Fruit fly (Drosophila melanogaster): Measurements from ENCODE around the gene CG34280.
A peak's percentile ranks its signal among the peaks of the same experiment; 100 is the strongest.

CG34280 gene

DNA sequence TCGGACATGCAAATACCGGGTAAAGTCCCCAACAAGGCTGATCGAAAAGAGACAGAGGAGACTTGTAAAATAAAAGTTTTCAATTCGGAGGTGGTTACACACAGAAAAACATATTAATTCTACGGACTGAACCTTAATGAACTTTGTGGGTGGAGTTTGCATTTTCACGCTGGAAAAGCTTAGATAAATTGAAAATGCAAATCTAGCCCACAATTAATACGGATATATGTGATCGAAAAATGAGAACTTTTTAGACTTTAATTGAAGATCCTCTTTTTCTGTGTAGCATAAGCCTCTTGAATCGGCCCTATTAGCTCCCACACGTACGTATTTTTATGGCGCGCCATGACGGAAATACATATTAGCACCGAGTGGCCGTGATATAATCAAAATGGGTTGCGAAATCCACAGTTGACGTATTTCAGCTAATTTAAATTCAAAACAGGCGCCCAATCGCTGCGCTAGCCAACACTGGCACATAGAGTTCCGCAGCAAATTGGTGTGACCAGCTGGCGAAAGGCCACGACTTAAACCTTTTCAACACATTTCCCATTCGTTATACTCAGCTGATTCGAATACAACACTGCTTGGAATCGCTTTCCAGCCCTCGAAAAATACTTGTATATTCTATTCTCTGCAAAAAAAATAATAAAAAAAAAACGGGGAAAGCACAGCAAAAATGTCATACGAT lies 18.0 kb downstream of the CG34280 start (continued):
- TF ChIP-seq Max (GFP tag; optimal IDR thresholded peaks at IDR 0.05) (peak; percentile 47), CG18764 (GFP tag; optimal IDR thresholded peaks at IDR 0.05) (peak; percentile 4), Elba2 (GFP tag; optimal IDR thresholded peaks at IDR 0.05) (peak; percentile 34), klu (GFP tag; IDR thresholded peaks at IDR 0.05) (no peak), Usf (GFP tag; optimal IDR thresholded peaks at IDR 0.05) (peak; percentile 37), zfh1 (GFP tag; IDR thresholded peaks at IDR 0.05) (peak; percentile 78), Ravus (GFP tag; IDR thresholded peaks at IDR 0.05) (no peak), CG17328 (GFP tag; IDR thresholded peaks at IDR 0.05) (peak; percentile 7; the same call in 1 of the 2 replicates), Atf6 (GFP tag; IDR thresholded peaks at IDR 0.05) (peak; percentile 80), Pdp1 (GFP tag; optimal IDR thresholded peaks at IDR 0.05) (peak; percentile 34 to 81), gce (GFP tag; IDR thresholded peaks at IDR 0.05) (peak; percentile 46; the same call in 1 of the 3 replicates), sna (GFP tag; IDR thresholded peaks at IDR 0.05; ENCODE audit: partially characterized antibody) (0 out of 2 replicates have a peak, but pooled peaks have one; percentile 53), gem (tag; optimal IDR thresholded peaks at IDR 0.05) (peak; percentile 68), abd-A (tag; optimal IDR thresholded peaks at IDR 0.05) (peak; percentile 28), bowl (GFP tag; IDR thresholded peaks at IDR 0.05) (no peak), slou (GFP tag; optimal IDR thresholded peaks at IDR 0.05) (no peak), H15 (GFP tag; IDR thresholded peaks at IDR 0.05) (peak; percentile 43; the same call in 1 of the 3 replicates), CG15269 (tag; optimal IDR thresholded peaks at IDR 0.05) (peak; percentile 75), amos (GFP tag; IDR thresholded peaks at IDR 0.05; ENCODE audit: partially characterized antibody) (peak; percentile 56), CG11696 (GFP tag; IDR thresholded peaks at IDR 0.05) (0 out of 2 replicates have a peak, but pooled peaks have one; percentile 39), Bgb (GFP tag; IDR thresholded peaks at IDR 0.05; ENCODE audit: partially characterized antibody) (peak; percentile 68; the same call in 1 of the 2 replicates), Dek (tag; optimal IDR thresholded peaks at IDR 0.05) (peak; percentile 40), wdn (GFP tag; IDR thresholded peaks at IDR 0.05) (no peak), jing (GFP tag; optimal IDR thresholded peaks at IDR 0.05) (peak; percentile 23), CG1792 (GFP tag; optimal IDR thresholded peaks at IDR 0.05) (peak; percentile 56), CG7839 (tag; optimal IDR thresholded peaks at IDR 0.05) (peak; percentile 48), CG7928 (GFP tag; optimal IDR thresholded peaks at IDR 0.05) (peak; percentile 96), wor (GFP tag; IDR thresholded peaks at IDR 0.05) (no peak), Dbx (GFP tag; IDR thresholded peaks at IDR 0.05) (peak; percentile 79), CG8290 (GFP tag; optimal IDR thresholded peaks at IDR 0.05) (peak; percentile 61), CG8290 (tag; optimal IDR thresholded peaks at IDR 0.05) (peak in 1 of 2 experiments; percentile 85), sr (GFP tag; IDR thresholded peaks at IDR 0.05) (peak; percentile 50; the same call in 1 of the 3 replicates), CG16815 (GFP tag; optimal IDR thresholded peaks at IDR 0.05) (no peak), row (GFP tag; IDR thresholded peaks at IDR 0.05) (peak; percentile 74), Side (GFP tag; optimal IDR thresholded peaks at IDR 0.05) (peak; percentile 65), CG8281 (tag; optimal IDR thresholded peaks at IDR 0.05) (no peak), nmo (GFP tag; optimal IDR thresholded peaks at IDR 0.05) (peak; percentile 35), MBD-R2 (GFP tag; IDR thresholded peaks at IDR 0.05) (peak; percentile 80), CG2116 (GFP tag; optimal IDR thresholded peaks at IDR 0.05) (peak; percentile 99), sqz (GFP tag; optimal IDR thresholded peaks at IDR 0.05) (peak; percentile 93), salm (tag; optimal IDR thresholded peaks at IDR 0.05) (no peak), onecut (GFP tag; IDR thresholded peaks at IDR 0.05) (no peak), unc-4 (GFP tag; IDR thresholded peaks at IDR 0.05; ENCODE audit: partially characterized antibody) (peak; percentile 46; the same call in 1 of the 2 replicates), bcd (GFP tag; optimal IDR thresholded peaks at IDR 0.05) (peak; percentile 50), CG11093 (GFP tag; IDR thresholded peaks at IDR 0.05) (peak; percentile 46; the same call in 1 of the 3 replicates), sug (tag; optimal IDR thresholded peaks at IDR 0.05) (peak; percentile 62), lbe (GFP tag; optimal IDR thresholded peaks at IDR 0.05) (no peak), ttk (GFP tag; IDR thresholded peaks at IDR 0.05) (peak; percentile 35; the same call in 1 of the 2 replicates), fru (optimal IDR thresholded peaks at IDR 0.05) (no peak), NK7.1 (GFP tag; optimal IDR thresholded peaks at IDR 0.05) (peak; percentile 17)
